Worm (Caenorhabditis elegans): ENCODE data around the gene sel-13.

ce11 chrIII:4748666-4749065 is 48.6 kb upstream of the sel-13 start:
- TF ChIP-seq mep-1 (tag; optimal IDR thresholded peaks at IDR 0.05) (no peak), hlh-1 (tag; optimal IDR thresholded peaks at IDR 0.05) (no peak), ztf-11 (tag; optimal IDR thresholded peaks at IDR 0.05) (no peak), unc-39 (tag; optimal IDR thresholded peaks at IDR 0.05) (no peak), tbx-8 (GFP tag; optimal IDR thresholded peaks at IDR 0.05) (no peak)
